Worm (Caenorhabditis elegans) whole organism, midembryonic: ENCODE data around the gene msp-31.

Experiments
- cog-1 ChIP-seq: sonication (generic microtip); optimal IDR thresholded peaks from 2 replicates; lab custom pipeline; 2016; ENCODE audit warnings: missing genetic modification characterization, missing compliant biosample characterization
- flt-1 ChIP-seq: fragments of 200-800 bp; sonication (Bioruptor generic); IDR thresholded peaks from 2 replicates; pipeline ENCODE4 v1.3.6; 2022; ENCODE audit warnings: missing genetic modification characterization, missing compliant biosample characterization
- ref-1 ChIP-seq: fragments of 200-800 bp; sonication (Bioruptor generic); conservative IDR thresholded peaks from 2 replicates; pipeline ENCODE4 v1.3.6; 2022; ENCODE audit warnings: missing genetic modification reagents, missing genetic modification characterization, missing compliant biosample characterization
- tab-1 ChIP-seq: fragments of 200-800 bp; sonication (Bioruptor generic); IDR thresholded peaks from 2 replicates; pipeline ENCODE4 v1.3.6; 2022; ENCODE audit warnings: missing genetic modification characterization, missing compliant biosample characterization
- ztf-23 ChIP-seq: fragments of 200-800 bp; sonication (Bioruptor generic); IDR thresholded peaks from 2 replicates; pipeline ENCODE4 v1.3.6; 2022; ENCODE audit warnings: missing genetic modification reagents, missing genetic modification characterization, missing compliant biosample characterization
- ztf-29 ChIP-seq: fragments of 200-800 bp; sonication (Bioruptor generic); IDR thresholded peaks from 2 replicates; pipeline ENCODE4 v1.3.6; 2022; ENCODE audit warnings: missing genetic modification reagents, missing genetic modification characterization, missing compliant biosample characterization

- TF ChIP-seq ztf-29 (GFP tag; lab: Robert Waterston, UW) (no peak), ztf-23 (GFP tag; lab: Robert Waterston, UW) (no peak), cog-1 (tag; lab: Kevin White, UChicago) (no peak), tab-1 (no peak), flt-1 (GFP tag; lab: Robert Waterston, UW) (no peak), ref-1 (GFP tag; lab: Robert Waterston, UW) (no peak)
Observed at ce11 chrII:4905883-4906282, 10.5 kb downstream of the msp-31 start.
